Worm (Caenorhabditis elegans) whole organism, dauer: ENCODE data around the gene M110.3.

ENCODE experiments used
- unc-62 ChIP-seq: sonication (generic microtip); optimal IDR thresholded peaks from 2 replicates; lab custom pipeline; 2017; ENCODE audit warnings: missing biosample characterization, missing genetic modification reagents, missing genetic modification characterization

Gene M110.3

ce11 chrII:8223945-8224344, 7.5 kb upstream of the M110.3 start:
- TF ChIP-seq unc-62 (GFP tag; lab: Kevin White, UChicago) = no peak

DNA sequence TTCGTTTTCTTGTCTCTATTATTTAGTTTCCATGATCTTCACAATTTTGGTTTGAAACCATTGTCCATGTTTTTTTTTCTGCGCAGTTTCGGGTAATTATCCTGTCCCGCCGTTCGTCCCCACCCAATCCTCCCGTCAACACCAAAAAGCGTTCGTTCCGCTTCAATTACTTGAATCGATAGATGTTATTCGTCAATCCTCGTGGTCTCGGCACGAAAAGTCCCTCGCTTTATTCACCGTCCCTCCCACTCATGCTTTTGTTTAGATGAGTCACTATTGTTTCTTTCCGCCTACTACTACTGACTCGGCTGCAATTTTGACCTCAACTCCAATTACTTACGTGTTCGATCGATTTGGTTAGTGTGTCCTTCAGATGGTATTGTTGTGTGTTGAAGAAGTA, 7.0 kb upstream of the M110.3 start:
- TF ChIP-seq unc-62 (GFP tag; lab: Kevin White, UChicago) = no peak

- no peak for TF ChIP-seq unc-62 (GFP tag; lab: Kevin White, UChicago)
Measured at ce11 chrII:8222309-8223065, 6.1 kb upstream of the M110.3 start, which contains the start of gene dab-1. Gene dab-1 (plus strand): TSS chrII:8222386.

DNA sequence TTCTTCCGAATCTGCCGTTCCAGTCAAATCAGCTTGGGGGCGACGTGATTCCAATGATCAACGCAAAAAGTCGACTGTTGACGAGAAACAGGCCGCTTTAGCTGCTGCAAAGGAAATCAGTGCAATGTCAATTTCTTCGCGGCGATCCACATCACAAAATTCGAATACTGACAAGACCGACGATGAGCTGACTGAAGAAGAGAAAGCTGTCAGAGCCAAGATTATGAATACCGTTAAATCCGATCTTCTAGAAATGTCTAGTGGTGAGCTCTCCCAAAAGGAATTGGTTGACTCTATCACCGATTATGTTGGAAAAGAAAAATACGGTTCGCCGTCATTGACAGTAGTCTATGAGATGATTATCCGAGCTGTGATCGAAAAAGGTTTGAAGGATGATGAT, 3.9 kb upstream of the M110.3 start:
- TF ChIP-seq unc-62 (GFP tag; lab: Kevin White, UChicago) = no peak

ce11 chrII:8218266-8218665, 1.9 kb upstream of the M110.3 start:
- no peak for TF ChIP-seq unc-62 (GFP tag; lab: Kevin White, UChicago)

DNA sequence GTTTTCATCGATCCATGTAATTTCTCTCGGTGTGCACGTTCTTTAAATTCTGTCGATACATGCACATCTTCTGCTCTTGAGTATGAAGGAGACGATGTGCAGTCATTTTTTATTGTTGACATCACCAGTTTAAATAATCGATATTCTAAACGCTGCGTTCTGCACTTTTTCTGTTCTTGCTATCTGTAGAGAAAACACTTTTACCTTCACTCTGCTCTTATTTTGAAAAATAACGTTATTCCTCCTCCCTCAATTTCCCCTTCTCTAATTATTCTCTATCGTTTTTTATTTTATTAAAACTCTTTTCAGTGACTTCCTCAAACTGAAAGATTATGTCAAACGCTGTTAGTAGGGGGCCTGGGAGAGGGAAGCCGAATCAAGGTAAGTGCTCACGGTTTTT, 506 bp upstream of the M110.3 start, which contains the start of gene ifg-1:
ifg-1 (plus strand) TSS at position 301 of the 400 bp plus-strand sequence.
- no peak for TF ChIP-seq unc-62 (GFP tag; lab: Kevin White, UChicago)

ce11 chrII:8214367-8214766, 2.0 kb downstream of the M110.3 start, which contains the start of gene M110.10:
Gene M110.10 (minus strand): TSS chrII:8214467.
- TF ChIP-seq unc-62 (GFP tag; lab: Kevin White, UChicago) = no peak

ce11 chrII:8212680-8213079, 3.7 kb downstream of the M110.3 start, which contains the start of gene twk-3:
Gene twk-3 (minus strand): TSS chrII:8212780.
- no peak for TF ChIP-seq unc-62 (GFP tag; lab: Kevin White, UChicago)

DNA sequence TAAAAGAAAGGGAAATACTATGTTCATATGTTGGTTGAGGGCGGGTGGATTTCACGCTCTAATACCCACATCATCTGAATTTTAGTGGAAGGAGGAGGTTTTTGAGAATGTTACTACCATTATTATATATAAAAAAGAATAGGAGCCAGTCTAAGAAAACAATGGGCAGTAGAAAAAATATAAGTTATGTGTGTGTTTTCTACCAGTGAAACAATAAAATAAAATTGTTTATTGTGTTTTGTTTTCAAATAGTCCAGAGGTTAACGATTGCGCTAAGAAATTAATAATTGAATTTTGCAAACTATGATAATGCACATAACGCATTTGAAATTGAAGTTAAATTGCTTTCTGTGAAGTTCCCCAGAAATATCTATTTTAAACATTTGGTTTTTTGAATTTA, 6.9 kb downstream of the M110.3 start, which contains the start of gene M110.8:
M110.8 (minus strand) TSS at position 101 of the 400 bp plus-strand sequence.
- TF ChIP-seq unc-62 (GFP tag; lab: Kevin White, UChicago) = no peak

- TF ChIP-seq unc-62 (GFP tag; lab: Kevin White, UChicago) = no peak
Measured at ce11 chrII:8205612-8206011, 10.8 kb downstream of the M110.3 start.

ce11 chrII:8204039-8204438, 12.4 kb downstream of the M110.3 start, which contains the start of gene col-76:
Gene col-76 (plus strand): TSS chrII:8204339.
- no peak for TF ChIP-seq unc-62 (GFP tag; lab: Kevin White, UChicago)

DNA sequence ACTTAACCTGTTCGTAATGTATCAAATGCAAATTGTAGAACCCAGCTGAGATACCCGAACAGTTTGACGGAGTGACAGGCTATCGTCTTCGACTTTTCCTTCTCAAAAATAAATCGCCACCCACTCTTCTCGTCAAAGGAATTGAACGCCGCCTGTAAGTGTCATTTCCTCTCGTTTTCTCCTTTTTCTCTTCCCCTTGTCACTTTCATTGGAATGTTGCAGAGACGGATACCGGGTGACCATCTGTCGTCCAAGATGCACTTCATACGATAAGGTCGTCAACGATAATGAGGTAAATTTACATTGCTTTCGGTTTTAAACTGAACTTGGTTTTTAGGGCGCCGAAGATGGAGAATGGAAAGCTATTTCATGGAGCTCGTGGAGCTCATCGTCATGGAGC, 16.6 kb downstream of the M110.3 start:
- no peak for TF ChIP-seq unc-62 (GFP tag; lab: Kevin White, UChicago)

ce11 chrII:8198503-8198902, 17.9 kb downstream of the M110.3 start, which contains the start of gene qua-1:
Gene qua-1 (plus strand): TSS chrII:8198803.
- no peak for TF ChIP-seq unc-62 (GFP tag; lab: Kevin White, UChicago)

ce11 chrII:8193922-8194321, 22.5 kb downstream of the M110.3 start:
- no peak for TF ChIP-seq unc-62 (GFP tag; lab: Kevin White, UChicago)

DNA sequence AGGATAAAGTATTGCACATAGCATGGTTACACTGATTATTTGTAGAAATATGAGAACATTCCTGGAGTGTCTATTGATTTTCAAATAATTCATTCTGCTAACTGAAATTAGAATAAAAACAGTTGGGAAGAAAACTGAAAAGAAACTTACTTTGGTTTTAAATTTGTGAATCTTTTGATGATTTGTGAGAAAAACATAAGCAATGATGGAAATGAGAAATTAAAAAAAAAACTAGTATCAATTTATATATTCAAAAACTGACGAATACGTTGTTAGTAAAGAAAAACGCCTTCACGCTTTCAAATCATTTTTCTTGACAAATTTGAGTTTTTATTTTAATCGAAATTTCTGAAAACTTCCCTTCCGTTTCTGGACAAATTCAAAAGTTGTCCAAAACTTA, 23.3 kb downstream of the M110.3 start, which contains the start of gene T05C12.9:
T05C12.9 (minus strand) TSS at position 101 of the 400 bp plus-strand sequence.
- TF ChIP-seq unc-62 (GFP tag; lab: Kevin White, UChicago) = no peak

- no peak for TF ChIP-seq unc-62 (GFP tag; lab: Kevin White, UChicago)
Measured at ce11 chrII:8190455-8190854, 26.0 kb downstream of the M110.3 start, which contains the start of gene T05C12.8. Gene T05C12.8 (minus strand): TSS chrII:8190555.

- no peak for TF ChIP-seq unc-62 (GFP tag; lab: Kevin White, UChicago)
Measured at ce11 chrII:8187516-8187915, 28.9 kb downstream of the M110.3 start.
